Worm (Caenorhabditis elegans): ENCODE data around the gene zip-7.

Gene zip-7

DNA sequence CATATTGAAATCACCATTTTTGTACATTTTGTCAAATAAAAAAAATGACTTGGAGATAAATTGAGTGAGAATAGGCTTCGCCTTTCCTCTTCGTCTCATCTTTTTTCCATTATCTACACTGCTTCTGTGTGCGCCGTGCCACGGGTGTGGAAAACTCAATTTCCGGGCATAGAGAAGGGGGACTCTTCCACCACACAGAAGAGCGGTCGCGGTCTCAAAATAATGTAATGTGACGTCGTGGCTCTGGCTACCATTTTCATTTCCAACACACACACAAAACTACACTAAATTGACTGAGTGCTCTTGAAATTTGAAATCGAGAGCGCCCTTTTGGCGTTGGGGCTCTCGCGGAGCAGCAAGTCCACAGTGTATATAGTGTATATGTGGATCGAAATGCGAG, 11.5 kb downstream of the zip-7 start:
- TF ChIP-seq unc-55 (GFP tag; optimal IDR thresholded peaks at IDR 0.05) (no peak), crh-2 (tag; optimal IDR thresholded peaks at IDR 0.05) (no peak), R02D3.7 (tag; optimal IDR thresholded peaks at IDR 0.05) (no peak), nhr-77 (tag; optimal IDR thresholded peaks at IDR 0.05) (no peak), C34F6.9 (tag; optimal IDR thresholded peaks at IDR 0.05) (no peak), nhr-6 (tag; optimal IDR thresholded peaks at IDR 0.05) (no peak), blmp-1 (tag; optimal IDR thresholded peaks at IDR 0.05; ENCODE audit: insufficient read depth) (no peak), skn-1 (tag; optimal IDR thresholded peaks at IDR 0.05) (no peak), ama-1 (optimal IDR thresholded peaks at IDR 0.05) (no peak), mab-5 (tag; optimal IDR thresholded peaks at IDR 0.05) (no peak), ZK546.5 (tag; optimal IDR thresholded peaks at IDR 0.05) (no peak), nhr-25 (tag; optimal IDR thresholded peaks at IDR 0.05) (no peak), snpc-4 (tag; optimal IDR thresholded peaks at IDR 0.05) (no peak), zag-1 (tag; optimal IDR thresholded peaks at IDR 0.05) (no peak), ceh-16 (tag; optimal IDR thresholded peaks at IDR 0.05) (no peak), ztf-4 (tag; optimal IDR thresholded peaks at IDR 0.05) (no peak), sma-9 (GFP tag; optimal IDR thresholded peaks at IDR 0.05) (no peak), sma-9 (tag; optimal IDR thresholded peaks at IDR 0.05) (no peak), unc-62 (GFP tag; optimal IDR thresholded peaks at IDR 0.05) (no peak), sem-4 (tag; optimal IDR thresholded peaks at IDR 0.05) (no peak)

DNA sequence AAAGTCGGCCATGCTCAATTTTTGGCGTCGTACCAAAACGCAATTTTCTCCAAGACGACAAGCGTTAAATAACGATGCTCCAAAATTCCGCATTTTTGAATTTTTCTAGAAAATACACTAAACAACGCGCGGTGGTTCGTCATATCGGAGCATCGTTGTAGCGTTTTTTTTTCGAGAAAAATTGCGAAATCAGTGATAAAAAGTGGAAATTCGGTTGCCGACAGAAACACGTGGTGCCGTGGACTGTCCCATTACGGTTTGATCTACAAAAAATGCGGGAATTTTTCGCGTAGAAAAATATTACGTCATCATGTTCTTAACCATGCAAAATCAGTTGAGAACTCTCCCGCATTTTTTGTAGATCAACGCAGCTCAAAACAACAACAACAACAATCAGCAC, 12.5 kb downstream of the zip-7 start:
- TF ChIP-seq egl-27 (tag; optimal IDR thresholded peaks at IDR 0.05) (no peak), ceh-82 (tag; optimal IDR thresholded peaks at IDR 0.05) (no peak), ZK546.5 (tag; optimal IDR thresholded peaks at IDR 0.05) (no peak), Y55F3AM.14 (GFP tag; optimal IDR thresholded peaks at IDR 0.05) (no peak), ztf-1 (GFP tag; conservative IDR thresholded peaks at IDR 0.05) (no peak), fos-1 (tag; optimal IDR thresholded peaks at IDR 0.05) (no peak), ceh-16 (tag; optimal IDR thresholded peaks at IDR 0.05) (no peak), dmd-4 (tag; optimal IDR thresholded peaks at IDR 0.05) (no peak), crh-2 (tag; optimal IDR thresholded peaks at IDR 0.05) (no peak), ztf-11 (tag; optimal IDR thresholded peaks at IDR 0.05) (no peak)

DNA sequence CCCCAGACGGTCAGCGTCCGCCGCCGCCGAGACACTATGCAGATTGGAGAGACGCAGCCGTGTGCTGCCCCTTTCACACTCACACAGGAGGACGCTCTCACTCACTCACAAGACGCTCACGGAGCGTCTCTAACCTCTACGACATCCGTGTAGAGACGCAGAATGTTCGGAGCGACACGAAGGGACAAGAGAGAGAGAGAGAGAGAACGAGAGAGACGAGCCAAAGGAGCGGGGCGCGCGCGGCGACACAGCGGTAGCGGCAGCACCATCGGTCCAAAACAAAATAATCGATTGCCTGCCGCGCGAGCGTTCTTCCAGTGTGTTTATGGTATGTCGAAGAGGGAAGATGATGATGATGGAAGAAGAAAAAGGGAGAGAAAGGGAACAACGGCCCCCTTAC, 13.2 kb downstream of the zip-7 start:
- TF ChIP-seq nhr-6 (tag; optimal IDR thresholded peaks at IDR 0.05), result peak; percentile 67
- TF ChIP-seq zag-1 (tag; optimal IDR thresholded peaks at IDR 0.05), result peak; percentile 89
- TF ChIP-seq nhr-25 (tag; optimal IDR thresholded peaks at IDR 0.05), result peak; percentile 85
- no peak for TF ChIP-seq unc-62 (GFP tag; optimal IDR thresholded peaks at IDR 0.05)
- TF ChIP-seq fos-1 (tag; optimal IDR thresholded peaks at IDR 0.05), result peak; percentile 84
- TF ChIP-seq F13H6.1 (tag; optimal IDR thresholded peaks at IDR 0.05), result peak; percentile 94
- TF ChIP-seq nhr-11 (tag; optimal IDR thresholded peaks at IDR 0.05), result no peak
- peak; percentile 84 for TF ChIP-seq lin-11 (tag; optimal IDR thresholded peaks at IDR 0.05)
- TF ChIP-seq C34F6.9 (tag; optimal IDR thresholded peaks at IDR 0.05), result peak; percentile 87
- TF ChIP-seq nhr-129 (tag; optimal IDR thresholded peaks at IDR 0.05), result peak; percentile 92
- peak; percentile 84 for TF ChIP-seq nhr-21 (tag; optimal IDR thresholded peaks at IDR 0.05)
- no peak for TF ChIP-seq elt-1 (tag; optimal IDR thresholded peaks at IDR 0.05)
- TF ChIP-seq snpc-4 (tag; optimal IDR thresholded peaks at IDR 0.05), result peak; percentile 52
- TF ChIP-seq mdl-1 (tag; optimal IDR thresholded peaks at IDR 0.05), result peak; percentile 45 to 63
- TF ChIP-seq gmeb-1 (tag; optimal IDR thresholded peaks at IDR 0.05), result peak; percentile 69
- TF ChIP-seq sma-9 (GFP tag; optimal IDR thresholded peaks at IDR 0.05), result peak; percentile 90
- no peak for TF ChIP-seq sma-9 (tag; optimal IDR thresholded peaks at IDR 0.05)
- peak; percentile 28 for TF ChIP-seq Y55F3AM.14 (GFP tag; optimal IDR thresholded peaks at IDR 0.05)
- peak; percentile 82 for TF ChIP-seq ceh-82 (tag; optimal IDR thresholded peaks at IDR 0.05)
- peak; percentile 84 for TF ChIP-seq sem-4 (tag; optimal IDR thresholded peaks at IDR 0.05)
- peak; percentile 50 for TF ChIP-seq blmp-1 (tag; optimal IDR thresholded peaks at IDR 0.05; ENCODE audit: insufficient read depth)
- TF ChIP-seq egl-27 (tag; optimal IDR thresholded peaks at IDR 0.05), result peak; percentile 83
- peak; percentile 22 to 83 for TF ChIP-seq lsy-2 (tag; optimal IDR thresholded peaks at IDR 0.05)
- no peak for TF ChIP-seq ceh-16 (tag; optimal IDR thresholded peaks at IDR 0.05)
- no peak for TF ChIP-seq aly-2 (tag; optimal IDR thresholded peaks at IDR 0.05)
- TF ChIP-seq mab-5 (tag; optimal IDR thresholded peaks at IDR 0.05), result peak; percentile 77
- TF ChIP-seq ztf-1 (GFP tag; conservative IDR thresholded peaks at IDR 0.05), result 0 out of 2 replicates have a peak, but pooled peaks have one; percentile 48
- TF ChIP-seq ZK546.5 (tag; optimal IDR thresholded peaks at IDR 0.05), result peak; percentile 45
- peak; percentile 42 for TF ChIP-seq skn-1 (tag; optimal IDR thresholded peaks at IDR 0.05)
- TF ChIP-seq nhr-23 (tag; optimal IDR thresholded peaks at IDR 0.05), result no peak
- TF ChIP-seq ztf-4 (tag; optimal IDR thresholded peaks at IDR 0.05), result peak; percentile 82
- peak; percentile 23 for TF ChIP-seq nhr-10 (tag; optimal IDR thresholded peaks at IDR 0.05)
- TF ChIP-seq lin-13 (GFP tag; optimal IDR thresholded peaks at IDR 0.05), result peak; percentile 86
- TF ChIP-seq unc-55 (GFP tag; optimal IDR thresholded peaks at IDR 0.05), result peak; percentile 88
- TF ChIP-seq peb-1 (tag; optimal IDR thresholded peaks at IDR 0.05), result peak; percentile 3
- no peak for TF ChIP-seq ztf-11 (tag; optimal IDR thresholded peaks at IDR 0.05)
- TF ChIP-seq sma-3 (GFP tag; optimal IDR thresholded peaks at IDR 0.05), result peak; percentile 92
- peak; percentile 81 for TF ChIP-seq crh-2 (tag; optimal IDR thresholded peaks at IDR 0.05)
- TF ChIP-seq nhr-77 (tag; optimal IDR thresholded peaks at IDR 0.05), result no peak
- TF ChIP-seq alr-1 (tag; optimal IDR thresholded peaks at IDR 0.05), result peak; percentile 57

Data from whole organism, L2 larva.